Fruit fly (Drosophila melanogaster): ENCODE measurements around the gene Tsp5D.

Gene Tsp5D

dm6 chrX:6020254-6020653 lies 54.4 kb downstream of the Tsp5D start (continued):
- TF ChIP-seq CG11902 (GFP tag; optimal IDR thresholded peaks at IDR 0.05) (peak; percentile 67), CG3919 (GFP tag; optimal IDR thresholded peaks at IDR 0.05) (peak; percentile 85), Eip78C (GFP tag) (peak; percentile 95), salr (GFP tag; optimal IDR thresholded peaks at IDR 0.05) (peak; percentile 45 to 51), Ets21C (GFP tag; optimal IDR thresholded peaks at IDR 0.05) (peak; percentile 68), cyc (GFP tag; optimal IDR thresholded peaks at IDR 0.05) (peak; percentile 78), Ets96B (tag; optimal IDR thresholded peaks at IDR 0.05) (peak; percentile 74), Gug (GFP tag; IDR thresholded peaks at IDR 0.05) (no peak), dsx (GFP tag; optimal IDR thresholded peaks at IDR 0.05; ENCODE audit: poor library complexity, severe bottlenecking) (peak; percentile 72), CG6854 (GFP tag; optimal IDR thresholded peaks at IDR 0.05) (peak; percentile 73), fkh (GFP tag; optimal IDR thresholded peaks at IDR 0.05) (no peak), CG6276 (GFP tag; optimal IDR thresholded peaks at IDR 0.05) (peak; percentile 8), vri (GFP tag; optimal IDR thresholded peaks at IDR 0.05) (peak; percentile 70), CG10631 (GFP tag; optimal IDR thresholded peaks at IDR 0.05) (peak; percentile 76)

Measured in whole organism, prepupa.